Fruit fly (Drosophila melanogaster): ENCODE data around the gene Hsp27.

The Hsp27 gene

dm6 chr3L:9420054-9420818, 36.4 kb downstream of the Hsp27 start (continued):
- TF ChIP-seq Kr (GFP tag; optimal IDR thresholded peaks at IDR 0.05) (no peak), sob (GFP tag; IDR thresholded peaks at IDR 0.05) (0 out of 2 replicates have a peak, but pooled peaks have one; percentile 7), wor (GFP tag; IDR thresholded peaks at IDR 0.05) (peak; percentile 38; the same call in 1 of the 2 replicates), CG18764 (GFP tag; optimal IDR thresholded peaks at IDR 0.05) (no peak), Hmx (GFP tag; optimal IDR thresholded peaks at IDR 0.05) (no peak), CG13894 (tag; optimal IDR thresholded peaks at IDR 0.05) (no peak), CG15479 (GFP tag; optimal IDR thresholded peaks at IDR 0.05) (no peak), exex (tag; optimal IDR thresholded peaks at IDR 0.05) (no peak), Ravus (GFP tag; IDR thresholded peaks at IDR 0.05) (no peak), ase (GFP tag; IDR thresholded peaks at IDR 0.05) (no peak), CG18476 (GFP tag; optimal IDR thresholded peaks at IDR 0.05) (no peak), H2.0 (GFP tag; IDR thresholded peaks at IDR 0.05) (0 out of 2 replicates have a peak, but pooled peaks have one; percentile 24), ERR (GFP tag; optimal IDR thresholded peaks at IDR 0.05) (no peak), Meics (GFP tag; optimal IDR thresholded peaks at IDR 0.05) (peak; percentile 30), Gsc (GFP tag; IDR thresholded peaks at IDR 0.05) (0 out of 2 replicates have a peak, but pooled peaks have one; percentile 32), CG4282 (GFP tag; optimal IDR thresholded peaks at IDR 0.05) (no peak), CG13123 (GFP tag; optimal IDR thresholded peaks at IDR 0.05) (no peak), CG1832 (GFP tag; optimal IDR thresholded peaks at IDR 0.05) (no peak), Oli (tag; optimal IDR thresholded peaks at IDR 0.05) (peak; percentile 62), CG12942 (GFP tag; optimal IDR thresholded peaks at IDR 0.05) (peak; percentile 4), otp (GFP tag; IDR thresholded peaks at IDR 0.05) (no peak), ab (GFP tag; optimal IDR thresholded peaks at IDR 0.05) (no peak), Ptx1 (GFP tag; IDR thresholded peaks at IDR 0.05) (peak; percentile 65), CG3995 (GFP tag; optimal IDR thresholded peaks at IDR 0.05) (no peak), CG30431 (GFP tag; optimal IDR thresholded peaks at IDR 0.05) (no peak), CG17359 (tag; optimal IDR thresholded peaks at IDR 0.05) (peak; percentile 66), Dp (GFP tag; optimal IDR thresholded peaks at IDR 0.05) (no peak), CG15011 (GFP tag; optimal IDR thresholded peaks at IDR 0.05) (no peak), CG12155 (GFP tag; optimal IDR thresholded peaks at IDR 0.05) (no peak), Poxn (GFP tag; IDR thresholded peaks at IDR 0.05) (no peak), nerfin-1 (tag; optimal IDR thresholded peaks at IDR 0.05) (peak; percentile 5), CG13624 (GFP tag; optimal IDR thresholded peaks at IDR 0.05) (no peak), sna (GFP tag; IDR thresholded peaks at IDR 0.05; ENCODE audit: partially characterized antibody) (no peak), CG11504 (tag; optimal IDR thresholded peaks at IDR 0.05) (peak; percentile 76), gsb-n (tag; optimal IDR thresholded peaks at IDR 0.05) (peak; percentile 35), Sox100B (GFP tag; optimal IDR thresholded peaks at IDR 0.05) (peak; percentile 50), da (GFP tag; optimal IDR thresholded peaks at IDR 0.05) (no peak), CG6654 (GFP tag; optimal IDR thresholded peaks at IDR 0.05) (no peak), CG18262 (tag; optimal IDR thresholded peaks at IDR 0.05) (peak; percentile 56), ranshi (GFP tag; IDR thresholded peaks at IDR 0.05) (no peak), Hey (tag; optimal IDR thresholded peaks at IDR 0.05) (no peak), CG4707 (GFP tag; optimal IDR thresholded peaks at IDR 0.05) (no peak), CG34224 (GFP tag; IDR thresholded peaks at IDR 0.05; ENCODE audit: partially characterized antibody) (no peak), lab (GFP tag; optimal IDR thresholded peaks at IDR 0.05) (peak; percentile 68), Myb (GFP tag; optimal IDR thresholded peaks at IDR 0.05) (no peak), scrt (GFP tag; optimal IDR thresholded peaks at IDR 0.05) (peak; percentile 4), crol (GFP tag; IDR thresholded peaks at IDR 0.05) (no peak), sug (tag; optimal IDR thresholded peaks at IDR 0.05) (peak; percentile 90), peb (GFP tag; IDR thresholded peaks at IDR 0.05) (peak; percentile 17; the same call in 1 of the 2 replicates), CG11398 (GFP tag; optimal IDR thresholded peaks at IDR 0.05) (peak; percentile 2)
